Worm (Caenorhabditis elegans): Measurements from ENCODE around the gene ZK686.2.

ce11 chrIII:7767415-7767814 lies 1.6 kb upstream of the ZK686.2 start, which contains the start of gene ZK686.5:
- TF ChIP-seq lin-13 (GFP tag; optimal IDR thresholded peaks at IDR 0.05) = no peak
- no peak for TF ChIP-seq nhr-237 (tag; optimal IDR thresholded peaks at IDR 0.05)
- no peak for TF ChIP-seq snpc-4 (tag; optimal IDR thresholded peaks at IDR 0.05)
- TF ChIP-seq C34F6.9 (tag; optimal IDR thresholded peaks at IDR 0.05) = no peak
- no peak for TF ChIP-seq blmp-1 (tag; optimal IDR thresholded peaks at IDR 0.05; ENCODE audit: insufficient read depth)
